Fruit fly (Drosophila melanogaster) whole organism, embryonic: ENCODE data around the gene CG6048.

Experiments used
- ATbp ChIP-seq: fragments of 200-800 bp; sonication (Bioruptor generic); optimal IDR thresholded peaks from 2 replicates; lab custom pipeline; 2017; ENCODE audit warnings: missing biosample characterization, mild to moderate bottlenecking, missing genetic modification characterization, missing genetic modification reagents
- Atf6 ChIP-seq: fragments of 200-800 bp; sonication (Bioruptor generic); IDR thresholded peaks from 2 replicates; pipeline ENCODE4 v1.3.6; 2022; ENCODE audit warnings: missing biosample characterization, missing genetic modification characterization
- Bteb2 ChIP-seq: fragments of 200-800 bp; sonication (Bioruptor generic); optimal IDR thresholded peaks from 2 replicates; lab custom pipeline; 2016; ENCODE audit warnings: missing biosample characterization, missing genetic modification characterization
- C15 ChIP-seq: fragments of 200-800 bp; sonication (Bioruptor generic); IDR thresholded peaks from 3 replicates; pipeline ENCODE4 v1.3.6; 2022; ENCODE audit warnings: missing biosample characterization, missing genetic modification characterization
- CG10274 ChIP-seq: fragments of 200-800 bp; sonication (Bioruptor generic); optimal IDR thresholded peaks from 3 replicates; lab custom pipeline; 2017; ENCODE audit warnings: missing biosample characterization, mild to moderate bottlenecking, missing genetic modification characterization
- CG10366 ChIP-seq: fragments of 200-800 bp; sonication (Bioruptor generic); IDR thresholded peaks from 2 replicates; pipeline ENCODE4 v1.3.6; 2022; ENCODE audit warnings: missing biosample characterization, missing genetic modification characterization
- CG11695 ChIP-seq: fragments of 200-800 bp; sonication (Bioruptor generic); IDR thresholded peaks from 3 replicates; pipeline ENCODE4 v1.3.6; 2022; ENCODE audit warnings: missing biosample characterization, missing genetic modification characterization
- CG11723 ChIP-seq: fragments of 200-800 bp; sonication (Bioruptor generic); optimal IDR thresholded peaks from 2 replicates; lab custom pipeline; 2017; ENCODE audit warnings: missing biosample characterization, mild to moderate bottlenecking, missing genetic modification characterization
- CG15269 ChIP-seq: fragments of 200-800 bp; sonication (Bioruptor generic); optimal IDR thresholded peaks from 2 replicates; lab custom pipeline; 2018; ENCODE audit warnings: missing biosample characterization, mild to moderate bottlenecking, missing genetic modification characterization, moderate library complexity
- CG17328 ChIP-seq: fragments of 200-800 bp; sonication (Bioruptor generic); IDR thresholded peaks from 2 replicates; pipeline ENCODE4 v1.3.6; 2022; ENCODE audit warnings: missing biosample characterization, missing genetic modification characterization
- CG17912 ChIP-seq: fragments of 200-800 bp; sonication (Bioruptor generic); optimal IDR thresholded peaks from 2 replicates; lab custom pipeline; 2018; ENCODE audit warnings: missing biosample characterization, mild to moderate bottlenecking, missing genetic modification characterization
- CG18262 ChIP-seq: fragments of 200-800 bp; optimal IDR thresholded peaks from 3 replicates; lab custom pipeline; 2019; ENCODE audit warnings: missing biosample characterization, mild to moderate bottlenecking, missing genetic modification characterization, moderate library complexity
- CG18764 ChIP-seq: fragments of 200-800 bp; sonication (Bioruptor generic); optimal IDR thresholded peaks from 3 replicates; lab custom pipeline; 2016; ENCODE audit warnings: missing biosample characterization, missing genetic modification characterization
- CG3281 ChIP-seq: fragments of 200-800 bp; sonication (Bioruptor generic); optimal IDR thresholded peaks from 3 replicates; lab custom pipeline; 2017; ENCODE audit warnings: missing biosample characterization, mild to moderate bottlenecking, missing genetic modification characterization
- CG4617 ChIP-seq: fragments of 200-800 bp; sonication (Bioruptor generic); optimal IDR thresholded peaks from 3 replicates; lab custom pipeline; 2016; ENCODE audit warnings: missing biosample characterization, missing genetic modification characterization, borderline replicate concordance
- CG7357 ChIP-seq: fragments of 200-800 bp; sonication (Bioruptor generic); IDR thresholded peaks from 3 replicates; pipeline ENCODE4 v1.3.6; 2022; ENCODE audit warnings: missing biosample characterization, missing genetic modification characterization
- CG9437 ChIP-seq: fragments of 200-800 bp; sonication (Bioruptor generic); optimal IDR thresholded peaks from 2 replicates; lab custom pipeline; 2018; ENCODE audit warnings: missing biosample characterization, mild to moderate bottlenecking, missing genetic modification characterization
- CG9817 ChIP-seq: fragments of 200-800 bp; sonication (Bioruptor generic); optimal IDR thresholded peaks from 2 replicates; lab custom pipeline; 2018; ENCODE audit warnings: missing biosample characterization, mild to moderate bottlenecking, missing genetic modification characterization, moderate library complexity
- CG9876 ChIP-seq: fragments of 200-800 bp; sonication (Bioruptor generic); optimal IDR thresholded peaks from 2 replicates; lab custom pipeline; 2016; ENCODE audit warnings: missing biosample characterization, missing genetic modification characterization
- CTCF ChIP-seq: fragments of 200-800 bp; sonication (Bioruptor generic); optimal IDR thresholded peaks from 2 replicates; lab custom pipeline; 2017; ENCODE audit warnings: missing biosample characterization, mild to moderate bottlenecking, missing genetic modification characterization, moderate library complexity
- CoRest ChIP-seq: fragments of 200-800 bp; sonication (Bioruptor generic); optimal IDR thresholded peaks from 3 replicates; lab custom pipeline; 2018; ENCODE audit warnings: missing biosample characterization, mild to moderate bottlenecking, missing genetic modification characterization, moderate library complexity
- Deaf1 ChIP-seq: fragments of 200-800 bp; optimal IDR thresholded peaks from 3 replicates; lab custom pipeline; 2019; ENCODE audit warnings: missing biosample characterization, mild to moderate bottlenecking, missing genetic modification characterization, moderate library complexity
- Dek ChIP-seq: fragments of 200-800 bp; sonication (Bioruptor generic); optimal IDR thresholded peaks from 3 replicates; lab custom pipeline; 2019; ENCODE audit warnings: missing biosample characterization, mild to moderate bottlenecking, missing genetic modification characterization, moderate library complexity
- Dip2 ChIP-seq: fragments of 200-800 bp; sonication (Bioruptor generic); IDR thresholded peaks from 2 replicates; pipeline ENCODE4 v1.3.6; 2022; ENCODE audit warnings: missing biosample characterization, missing genetic modification characterization
- Doc3 ChIP-seq: fragments of 200-800 bp; sonication (Bioruptor generic); IDR thresholded peaks from 3 replicates; pipeline ENCODE4 v1.3.6; 2022; ENCODE audit warnings: missing biosample characterization, missing genetic modification characterization; ENCODE audit not compliant: partially characterized antibody
- Gsc ChIP-seq: fragments of 200-800 bp; sonication (Bioruptor generic); IDR thresholded peaks from 2 replicates; pipeline ENCODE4 v1.3.6; 2022; ENCODE audit warnings: missing biosample characterization, missing genetic modification characterization
- HmgD ChIP-seq: fragments of 200-800 bp; sonication (Bioruptor generic); optimal IDR thresholded peaks from 3 replicates; lab custom pipeline; 2016; ENCODE audit warnings: missing biosample characterization, missing genetic modification characterization
- Hmr ChIP-seq: fragments of 200-800 bp; sonication (Bioruptor generic); optimal IDR thresholded peaks from 3 replicates; lab custom pipeline; 2017; ENCODE audit warnings: mild to moderate bottlenecking, missing biosample characterization, missing genetic modification reagents, missing genetic modification characterization
- Hr39 ChIP-seq: fragments of >200 bp; optimal IDR thresholded peaks from 2 replicates; lab custom pipeline; 2017
- Kr ChIP-seq: fragments of 200-800 bp; sonication (Bioruptor generic); optimal IDR thresholded peaks from 2 replicates; lab custom pipeline; 2017; ENCODE audit warnings: missing biosample characterization, mild to moderate bottlenecking, missing genetic modification characterization
- Lhr ChIP-seq: fragments of 200-800 bp; sonication (Bioruptor generic); optimal IDR thresholded peaks from 3 replicates; lab custom pipeline; 2017; ENCODE audit warnings: mild to moderate bottlenecking, missing biosample characterization, missing genetic modification reagents, missing genetic modification characterization
- NC2α ChIP-seq: fragments of 200-800 bp; sonication (Bioruptor generic); optimal IDR thresholded peaks from 2 replicates; lab custom pipeline; 2016; ENCODE audit warnings: missing biosample characterization, missing genetic modification characterization
- Ptx1 ChIP-seq: fragments of 200-800 bp; sonication (Bioruptor generic); IDR thresholded peaks from 2 replicates; pipeline ENCODE4 v1.3.6; 2022; ENCODE audit warnings: missing biosample characterization, missing genetic modification characterization
- Usf ChIP-seq: fragments of 200-800 bp; sonication (Bioruptor generic); optimal IDR thresholded peaks from 2 replicates; lab custom pipeline; 2017; ENCODE audit warnings: missing genotype, missing biosample characterization, missing genetic modification characterization
- Xbp1 ChIP-seq: fragments of 200-800 bp; sonication (Bioruptor generic); optimal IDR thresholded peaks from 3 replicates; lab custom pipeline; 2016; ENCODE audit warnings: missing biosample characterization, mild to moderate bottlenecking, missing genetic modification characterization
- amos ChIP-seq: fragments of 200-800 bp; sonication (Bioruptor generic); IDR thresholded peaks from 2 replicates; pipeline ENCODE4 v1.3.6; 2022; ENCODE audit warnings: missing biosample characterization, missing genetic modification characterization; ENCODE audit not compliant: partially characterized antibody
- ato ChIP-seq: fragments of 200-800 bp; sonication (Bioruptor generic); IDR thresholded peaks from 2 replicates; pipeline ENCODE4 v1.3.6; 2022; ENCODE audit warnings: missing biosample characterization, missing genetic modification characterization; ENCODE audit not compliant: partially characterized antibody
- bab2 ChIP-seq: fragments of 200-800 bp; sonication (Bioruptor generic); optimal IDR thresholded peaks from 2 replicates; lab custom pipeline; 2016; ENCODE audit warnings: missing biosample characterization, missing genetic modification characterization
- disco-r ChIP-seq: fragments of 200-800 bp; sonication (Bioruptor generic); optimal IDR thresholded peaks from 2 replicates; lab custom pipeline; 2016; ENCODE audit warnings: missing biosample characterization, missing genetic modification characterization
- en ChIP-seq: fragments of 200-800 bp; sonication (Bioruptor generic); optimal IDR thresholded peaks from 2 replicates; lab custom pipeline; 2016; ENCODE audit warnings: missing biosample characterization, missing genetic modification characterization
- ewg ChIP-seq: fragments of 200-800 bp; sonication (Bioruptor generic); optimal IDR thresholded peaks from 3 replicates; lab custom pipeline; 2017; ENCODE audit warnings: mild to moderate bottlenecking, missing biosample characterization, missing genetic modification reagents, missing genetic modification characterization
- fd3F ChIP-seq: fragments of 200-800 bp; sonication (Bioruptor generic); optimal IDR thresholded peaks from 2 replicates; lab custom pipeline; 2018; ENCODE audit warnings: missing biosample characterization, mild to moderate bottlenecking, missing genetic modification characterization, moderate library complexity
- jumu ChIP-seq: fragments of 200-800 bp; sonication (Bioruptor generic); optimal IDR thresholded peaks from 3 replicates; lab custom pipeline; 2016; ENCODE audit warnings: missing biosample characterization, missing genetic modification characterization
- luna ChIP-seq: fragments of 200-800 bp; sonication (Bioruptor generic); optimal IDR thresholded peaks from 2 replicates; lab custom pipeline; 2016; ENCODE audit warnings: missing biosample characterization, missing genetic modification characterization
- mam ChIP-seq: fragments of 200-800 bp; sonication (Bioruptor generic); optimal IDR thresholded peaks from 3 replicates; lab custom pipeline; 2016; ENCODE audit warnings: missing biosample characterization, missing genetic modification characterization
- nau ChIP-seq: fragments of 200-800 bp; sonication (Bioruptor generic); optimal IDR thresholded peaks from 3 replicates; lab custom pipeline; 2017; ENCODE audit warnings: missing biosample characterization, mild to moderate bottlenecking, missing genetic modification characterization, missing genetic modification reagents
- salm ChIP-seq: fragments of 200-800 bp; sonication (Bioruptor generic); optimal IDR thresholded peaks from 2 replicates; lab custom pipeline; 2018; ENCODE audit warnings: missing biosample characterization, mild to moderate bottlenecking, missing genetic modification characterization
- shn ChIP-seq: fragments of 200-800 bp; sonication (Bioruptor generic); optimal IDR thresholded peaks from 3 replicates; lab custom pipeline; 2016; ENCODE audit warnings: missing biosample characterization, missing genetic modification characterization
- sima ChIP-seq: fragments of 200-800 bp; sonication (Bioruptor generic); optimal IDR thresholded peaks from 2 replicates; lab custom pipeline; 2016; ENCODE audit warnings: missing biosample characterization, missing genetic modification characterization
- tgo ChIP-seq: fragments of 200-800 bp; sonication (Bioruptor generic); IDR thresholded peaks from 3 replicates; pipeline ENCODE4 v1.3.6; 2022; ENCODE audit warnings: missing biosample characterization, missing genetic modification characterization
- tx ChIP-seq: fragments of 200-800 bp; sonication (Bioruptor generic); optimal IDR thresholded peaks from 2 replicates; lab custom pipeline; 2016; ENCODE audit warnings: missing biosample characterization, missing genetic modification characterization
- unc-4 ChIP-seq: fragments of 200-800 bp; sonication (Bioruptor generic); IDR thresholded peaks from 2 replicates; pipeline ENCODE4 v1.3.6; 2022; ENCODE audit warnings: missing biosample characterization, missing genetic modification characterization; ENCODE audit not compliant: partially characterized antibody

The CG6048 gene

dm6 chrX:5980883-5981282 is 28.5 kb downstream of the CG6048 start (continued):
- TF ChIP-seq unc-4 (GFP tag; lab: Robert Waterston, UW), result no peak
- no peak for TF ChIP-seq NC2α
- no peak for TF ChIP-seq Doc3
- peak; percentile 77 for TF ChIP-seq mam
- TF ChIP-seq C15, result no peak
- 0 out of 2 replicates have a peak, but pooled peaks have one; percentile 15 for TF ChIP-seq Dip2 (GFP tag; lab: Robert Waterston, UW)
- no peak for TF ChIP-seq ato (GFP tag; lab: Robert Waterston, UW)
- TF ChIP-seq Kr, result no peak
- peak; percentile 33 for TF ChIP-seq nau (GFP tag; lab: Kevin White, UChicago)
- TF ChIP-seq CG17328 (GFP tag; lab: Robert Waterston, UW), result peak; percentile 77
- no peak for TF ChIP-seq disco-r (GFP tag; lab: Kevin White, UChicago)
- TF ChIP-seq CoRest, result peak; percentile 75
- TF ChIP-seq luna (GFP tag; lab: Kevin White, UChicago), result no peak
- TF ChIP-seq CG11723, result peak; percentile 38
- peak; percentile 87 for TF ChIP-seq CG11695 (GFP tag; lab: Robert Waterston, UW)
- peak; percentile 5 for TF ChIP-seq CTCF (GFP tag; lab: Kevin White, UChicago)
- TF ChIP-seq CG15269 (tag; lab: Kevin White, UChicago), result peak; percentile 84
- TF ChIP-seq CG18764, result peak; percentile 43
- TF ChIP-seq CG9876 (GFP tag; lab: Kevin White, UChicago), result no peak
- peak; percentile 14 for TF ChIP-seq tx (GFP tag; lab: Kevin White, UChicago)
- TF ChIP-seq Lhr, result no peak
- peak; percentile 57 for TF ChIP-seq Deaf1 (tag; lab: Kevin White, UChicago)
- peak; percentile 71 for TF ChIP-seq fd3F
- peak; percentile 82 for TF ChIP-seq Hmr (GFP tag; lab: Kevin White, UChicago)
- TF ChIP-seq Gsc, result peak; percentile 17; the same call in 1 of the 2 replicates
- TF ChIP-seq CG9817 (tag; lab: Kevin White, UChicago), result peak; percentile 82
- no peak for TF ChIP-seq Hr39 (lab: Kevin White, UChicago)
- peak; percentile 26 for TF ChIP-seq shn (GFP tag; lab: Kevin White, UChicago)
- no peak for TF ChIP-seq HmgD (GFP tag; lab: Kevin White, UChicago)
- TF ChIP-seq Dek (tag; lab: Kevin White, UChicago), result peak; percentile 73
- no peak for TF ChIP-seq en
- TF ChIP-seq bab2 (GFP tag; lab: Kevin White, UChicago), result peak; percentile 67
- no peak for TF ChIP-seq sima (GFP tag; lab: Kevin White, UChicago)
- TF ChIP-seq CG4617 (GFP tag; lab: Kevin White, UChicago), result peak; percentile 23
- TF ChIP-seq amos, result no peak
- TF ChIP-seq Ptx1 (GFP tag; lab: Robert Waterston, UW), result peak; percentile 82
- TF ChIP-seq CG9437 (GFP tag; lab: Kevin White, UChicago), result peak; percentile 42
- peak; percentile 36 for TF ChIP-seq CG10274 (GFP tag; lab: Kevin White, UChicago)
- peak; percentile 4 for TF ChIP-seq jumu
- TF ChIP-seq ewg (GFP tag; lab: Kevin White, UChicago), result peak; percentile 44
- peak; percentile 79 for TF ChIP-seq CG3281 (GFP tag; lab: Kevin White, UChicago)
- TF ChIP-seq tgo (GFP tag; lab: Robert Waterston, UW), result peak; percentile 81
- TF ChIP-seq salm, result peak; percentile 59
- TF ChIP-seq ATbp (GFP tag; lab: Kevin White, UChicago), result peak; percentile 76
- peak; percentile 83 for TF ChIP-seq Atf6 (GFP tag; lab: Robert Waterston, UW)
- peak; percentile 82 for TF ChIP-seq CG10366 (GFP tag; lab: Robert Waterston, UW)
- no peak for TF ChIP-seq CG17912 (GFP tag; lab: Kevin White, UChicago)
- peak; percentile 61 for TF ChIP-seq CG18262 (tag; lab: Kevin White, UChicago)
- 0 out of 3 replicates have a peak, but pooled peaks have one; percentile 40 for TF ChIP-seq CG7357 (GFP tag; lab: Robert Waterston, UW)
- TF ChIP-seq Xbp1 (GFP tag; lab: Kevin White, UChicago), result peak; percentile 70
- TF ChIP-seq Usf, result peak; percentile 30
- TF ChIP-seq Bteb2 (GFP tag; lab: Kevin White, UChicago), result peak; percentile 55
